Fruit fly (Drosophila melanogaster): Measurements from ENCODE around the gene CG33322.
A peak's percentile ranks its signal among the peaks of the same experiment; 100 is the strongest.

The CG33322 gene

dm6 chr2L:20770242-20770769, 45.7 kb downstream of the CG33322 start, which contains the start of gene cad:
Gene cad, plus strand, starts transcription at chr2L:20770731.
- TF ChIP-seq CG7101 (tag; optimal IDR thresholded peaks at IDR 0.05) (peak; percentile 33), CG7045 (GFP tag; optimal IDR thresholded peaks at IDR 0.05) (peak; percentile 5), CG12768 (GFP tag; optimal IDR thresholded peaks at IDR 0.05) (peak; percentile 30), Mnt (GFP tag; optimal IDR thresholded peaks at IDR 0.05) (no peak), cic (GFP tag; optimal IDR thresholded peaks at IDR 0.05) (no peak), toe (GFP tag; optimal IDR thresholded peaks at IDR 0.05) (no peak), CG5204 (GFP tag; optimal IDR thresholded peaks at IDR 0.05) (no peak), bab1 (GFP tag; optimal IDR thresholded peaks at IDR 0.05) (peak; percentile 5), tj (GFP tag; optimal IDR thresholded peaks at IDR 0.05) (peak; percentile 5), pad (GFP tag; optimal IDR thresholded peaks at IDR 0.05) (peak; percentile 93), CG1620 (GFP tag; optimal IDR thresholded peaks at IDR 0.05) (no peak), CG14711 (tag; optimal IDR thresholded peaks at IDR 0.05) (no peak), Hr96 (GFP tag; optimal IDR thresholded peaks at IDR 0.05) (peak; percentile 37), cnc (optimal IDR thresholded peaks at IDR 0.05) (no peak), ovo (GFP tag; optimal IDR thresholded peaks at IDR 0.05) (peak; percentile 29), CG11617 (GFP tag; optimal IDR thresholded peaks at IDR 0.05) (no peak), kay (GFP tag; ENCODE audit: borderline replicate concordance) (no peak), Clk (GFP tag; optimal IDR thresholded peaks at IDR 0.05) (no peak)

- no peak for TF ChIP-seq CG7045 (GFP tag; optimal IDR thresholded peaks at IDR 0.05)
- TF ChIP-seq bab1 (GFP tag; optimal IDR thresholded peaks at IDR 0.05): no peak
- no peak for TF ChIP-seq tj (GFP tag; optimal IDR thresholded peaks at IDR 0.05)
- no peak for TF ChIP-seq CG7101 (tag; optimal IDR thresholded peaks at IDR 0.05)
- TF ChIP-seq kay (GFP tag; ENCODE audit: borderline replicate concordance): no peak
- TF ChIP-seq CG33017 (tag; optimal IDR thresholded peaks at IDR 0.05): no peak
- TF ChIP-seq cic (GFP tag; optimal IDR thresholded peaks at IDR 0.05): no peak
- no peak for TF ChIP-seq Mnt (GFP tag; optimal IDR thresholded peaks at IDR 0.05)
Measured at dm6 chr2L:20768568-20769071, 47.4 kb downstream of the CG33322 start.

dm6 chr2L:20764663-20765062, 51.4 kb downstream of the CG33322 start:
- TF ChIP-seq Hr96 (GFP tag; optimal IDR thresholded peaks at IDR 0.05) (no peak), CG12768 (GFP tag; optimal IDR thresholded peaks at IDR 0.05) (no peak), CG11617 (GFP tag; optimal IDR thresholded peaks at IDR 0.05) (no peak), toe (GFP tag; optimal IDR thresholded peaks at IDR 0.05) (no peak), CG1620 (GFP tag; optimal IDR thresholded peaks at IDR 0.05) (no peak), CG14711 (tag; optimal IDR thresholded peaks at IDR 0.05) (no peak), CG7045 (GFP tag; optimal IDR thresholded peaks at IDR 0.05) (no peak), CG5204 (GFP tag; optimal IDR thresholded peaks at IDR 0.05) (no peak), kay (GFP tag; ENCODE audit: borderline replicate concordance) (no peak), CG7101 (tag; optimal IDR thresholded peaks at IDR 0.05) (no peak), cic (GFP tag; optimal IDR thresholded peaks at IDR 0.05) (no peak), Mnt (GFP tag; optimal IDR thresholded peaks at IDR 0.05) (no peak), Crg-1 (GFP tag; optimal IDR thresholded peaks at IDR 0.05) (no peak), tj (GFP tag; optimal IDR thresholded peaks at IDR 0.05) (no peak), Clk (GFP tag; optimal IDR thresholded peaks at IDR 0.05) (no peak), cnc (optimal IDR thresholded peaks at IDR 0.05) (no peak), CG33017 (tag; optimal IDR thresholded peaks at IDR 0.05) (no peak), pad (GFP tag; optimal IDR thresholded peaks at IDR 0.05) (no peak), ovo (GFP tag; optimal IDR thresholded peaks at IDR 0.05) (no peak), bab1 (GFP tag; optimal IDR thresholded peaks at IDR 0.05) (no peak)
